Comparison of ENCODE assay signal across 1 fruit fly cellular context in genomic region chrX:17636001-17636400, dm6.
TF ChIP-seq lines count a peak whose summit lies in the region.

CG8289 (minus strand) TSS chrX:17636044.
CG5800 (plus strand) TSS chrX:17636281.

TF ChIP-seq in whole organism, embryonic, 481 proteins besides CTCF, POLR2A, EP300 and RAD21 (continued from another document and continues in another):
- peak; percentile 71 for TF ChIP-seq BEAF-32 (GFP tag; optimal IDR thresholded peaks at IDR 0.05; lab: Kevin White, UChicago)
- TF ChIP-seq Adf1 (GFP tag; IDR thresholded peaks at IDR 0.05; lab: Robert Waterston, UW) = no peak
- TF ChIP-seq sd (tag; optimal IDR thresholded peaks at IDR 0.05; lab: Kevin White, UChicago) = no peak
- TF ChIP-seq zfh1 (GFP tag; IDR thresholded peaks at IDR 0.05; lab: Robert Waterston, UW) = no peak
- no peak for TF ChIP-seq CG1602 (GFP tag; optimal IDR thresholded peaks at IDR 0.05; lab: Kevin White, UChicago)
- TF ChIP-seq ewg (GFP tag; optimal IDR thresholded peaks at IDR 0.05; lab: Kevin White, UChicago) = no peak
- peak; percentile 16; the same call in 1 of the 3 replicates for TF ChIP-seq zen2 (GFP tag; IDR thresholded peaks at IDR 0.05; lab: Robert Waterston, UW; ENCODE audit: partially characterized antibody)
- TF ChIP-seq Med (GFP tag; lab: Kevin White, UChicago) = peak; percentile 59
- no peak for TF ChIP-seq D (optimal IDR thresholded peaks at IDR 0.05; lab: Kevin White, UChicago)
- no peak for TF ChIP-seq D (GFP tag; optimal IDR thresholded peaks at IDR 0.05; lab: Kevin White, UChicago)
- TF ChIP-seq ems (GFP tag; optimal IDR thresholded peaks at IDR 0.05; lab: Kevin White, UChicago) = no peak
- no peak for TF ChIP-seq gt (GFP tag; IDR thresholded peaks at IDR 0.05; lab: Robert Waterston, UW)
- peak in 1 of 3 experiments; percentile 1 for TF ChIP-seq lola (GFP tag; optimal IDR thresholded peaks at IDR 0.05; lab: Kevin White, UChicago)
- peak; percentile 25 for TF ChIP-seq HmgZ (tag; optimal IDR thresholded peaks at IDR 0.05; lab: Kevin White, UChicago)
- TF ChIP-seq row (GFP tag; IDR thresholded peaks at IDR 0.05; lab: Robert Waterston, UW) = peak; percentile 68
- TF ChIP-seq CG2712 (tag; optimal IDR thresholded peaks at IDR 0.05; lab: Kevin White, UChicago) = peak; percentile 63
- no peak for TF ChIP-seq Poxn (GFP tag; IDR thresholded peaks at IDR 0.05; lab: Robert Waterston, UW)
- peak; percentile 4 for TF ChIP-seq tin (GFP tag; optimal IDR thresholded peaks at IDR 0.05; lab: Kevin White, UChicago)
- TF ChIP-seq CG1529 (GFP tag; optimal IDR thresholded peaks at IDR 0.05; lab: Kevin White, UChicago) = no peak
- no peak for TF ChIP-seq CG17186 (GFP tag; optimal IDR thresholded peaks at IDR 0.05; lab: Kevin White, UChicago)
- TF ChIP-seq CG11560 (tag; IDR thresholded peaks at IDR 0.05; lab: Robert Waterston, UW) = peak; percentile 92
- no peak for TF ChIP-seq tup (GFP tag; optimal IDR thresholded peaks at IDR 0.05; lab: Kevin White, UChicago)
- no peak for TF ChIP-seq Nf-YB (GFP tag; optimal IDR thresholded peaks at IDR 0.05; lab: Kevin White, UChicago)
- peak; percentile 42 for TF ChIP-seq CG18262 (tag; optimal IDR thresholded peaks at IDR 0.05; lab: Kevin White, UChicago)
- TF ChIP-seq br (optimal IDR thresholded peaks at IDR 0.05; lab: Kevin White, UChicago) = no peak
- no peak for TF ChIP-seq Tbp (GFP tag; optimal IDR thresholded peaks at IDR 0.05; lab: Kevin White, UChicago)
- TF ChIP-seq phol (tag; optimal IDR thresholded peaks at IDR 0.05; lab: Kevin White, UChicago) = peak; percentile 38
- no peak for TF ChIP-seq org-1 (GFP tag; optimal IDR thresholded peaks at IDR 0.05; lab: Kevin White, UChicago)
- TF ChIP-seq CG3065 (GFP tag; optimal IDR thresholded peaks at IDR 0.05; lab: Kevin White, UChicago) = no peak
- no peak for TF ChIP-seq CG8281 (tag; optimal IDR thresholded peaks at IDR 0.05; lab: Kevin White, UChicago)
- no peak for TF ChIP-seq Jarid2 (GFP tag; optimal IDR thresholded peaks at IDR 0.05; lab: Kevin White, UChicago)
- TF ChIP-seq croc (GFP tag; conservative IDR thresholded peaks at IDR 0.05; lab: Robert Waterston, UW) = no peak
- no peak for TF ChIP-seq h (optimal IDR thresholded peaks at IDR 0.05; lab: Kevin White, UChicago)
- no peak for TF ChIP-seq pfk (GFP tag; optimal IDR thresholded peaks at IDR 0.05; lab: Kevin White, UChicago)
- no peak for TF ChIP-seq z (GFP tag; IDR thresholded peaks at IDR 0.05; lab: Robert Waterston, UW)
- no peak for TF ChIP-seq Atf3 (GFP tag; optimal IDR thresholded peaks at IDR 0.05; lab: Kevin White, UChicago)
- no peak for TF ChIP-seq CG31224 (GFP tag; IDR thresholded peaks at IDR 0.05; lab: Robert Waterston, UW)
- TF ChIP-seq CG10267 (tag; optimal IDR thresholded peaks at IDR 0.05; lab: Kevin White, UChicago) = peak; percentile 71
- no peak for TF ChIP-seq H2.0 (GFP tag; IDR thresholded peaks at IDR 0.05; lab: Robert Waterston, UW)
- TF ChIP-seq CG18764 (GFP tag; optimal IDR thresholded peaks at IDR 0.05; lab: Kevin White, UChicago) = no peak
- no peak for TF ChIP-seq ATbp (GFP tag; optimal IDR thresholded peaks at IDR 0.05; lab: Kevin White, UChicago)
- TF ChIP-seq ro (GFP tag; IDR thresholded peaks at IDR 0.05; lab: Robert Waterston, UW) = no peak
- peak; percentile 21 for TF ChIP-seq lbe (GFP tag; optimal IDR thresholded peaks at IDR 0.05; lab: Kevin White, UChicago)
- no peak for TF ChIP-seq tgo (GFP tag; IDR thresholded peaks at IDR 0.05; lab: Robert Waterston, UW)
- 0 out of 3 replicates have a peak, but pooled peaks have one; percentile 45 for TF ChIP-seq Opbp (GFP tag; IDR thresholded peaks at IDR 0.05; lab: Robert Waterston, UW; ENCODE audit: partially characterized antibody)
- no peak for TF ChIP-seq Ada2b (GFP tag; IDR thresholded peaks at IDR 0.05; lab: Robert Waterston, UW)
- TF ChIP-seq sens (GFP tag; lab: Kevin White, UChicago) = peak; percentile 9
- no peak for TF ChIP-seq CG31365 (tag; optimal IDR thresholded peaks at IDR 0.05; lab: Kevin White, UChicago)
- TF ChIP-seq Sry-δ (GFP tag; optimal IDR thresholded peaks at IDR 0.05; lab: Kevin White, UChicago) = peak; percentile 79
- TF ChIP-seq CG2116 (GFP tag; optimal IDR thresholded peaks at IDR 0.05; lab: Kevin White, UChicago) = peak; percentile 65
- no peak for TF ChIP-seq emc (GFP tag; optimal IDR thresholded peaks at IDR 0.05; lab: Kevin White, UChicago)
- no peak for TF ChIP-seq eyg (GFP tag; optimal IDR thresholded peaks at IDR 0.05; lab: Kevin White, UChicago)
- no peak for TF ChIP-seq da (GFP tag; optimal IDR thresholded peaks at IDR 0.05; lab: Kevin White, UChicago)
- TF ChIP-seq CG4360 (GFP tag; IDR thresholded peaks at IDR 0.05; lab: Robert Waterston, UW) = no peak
- no peak for TF ChIP-seq CG30431 (GFP tag; optimal IDR thresholded peaks at IDR 0.05; lab: Kevin White, UChicago)
- no peak for TF ChIP-seq corto (GFP tag; optimal IDR thresholded peaks at IDR 0.05; lab: Kevin White, UChicago)
- no peak for TF ChIP-seq CG10462 (GFP tag; optimal IDR thresholded peaks at IDR 0.05; lab: Kevin White, UChicago)
- TF ChIP-seq ara (GFP tag; IDR thresholded peaks at IDR 0.05; lab: Robert Waterston, UW) = no peak
- TF ChIP-seq CG9817 (tag; optimal IDR thresholded peaks at IDR 0.05; lab: Kevin White, UChicago) = no peak
- TF ChIP-seq CG32767 (GFP tag; IDR thresholded peaks at IDR 0.05; lab: Robert Waterston, UW) = no peak
- TF ChIP-seq D19B (GFP tag; optimal IDR thresholded peaks at IDR 0.05; lab: Kevin White, UChicago) = no peak
- no peak for TF ChIP-seq Sox102F (GFP tag; optimal IDR thresholded peaks at IDR 0.05; lab: Kevin White, UChicago)
- peak; percentile 64 for TF ChIP-seq scrt (GFP tag; optimal IDR thresholded peaks at IDR 0.05; lab: Kevin White, UChicago)
- no peak for TF ChIP-seq ken (GFP tag; IDR thresholded peaks at IDR 0.05; lab: Robert Waterston, UW)
- peak; percentile 59 for TF ChIP-seq zf30C (GFP tag; optimal IDR thresholded peaks at IDR 0.05; lab: Kevin White, UChicago)
- 0 out of 2 replicates have a peak, but pooled peaks have one; percentile 13 for TF ChIP-seq nerfin-2 (GFP tag; IDR thresholded peaks at IDR 0.05; lab: Robert Waterston, UW; ENCODE audit: partially characterized antibody)
- no peak for TF ChIP-seq dmrt99B (tag; optimal IDR thresholded peaks at IDR 0.05; lab: Kevin White, UChicago)
- peak; percentile 47 for TF ChIP-seq Elba2 (GFP tag; optimal IDR thresholded peaks at IDR 0.05; lab: Kevin White, UChicago)
- no peak for TF ChIP-seq Antp (GFP tag; optimal IDR thresholded peaks at IDR 0.05; lab: Kevin White, UChicago)
- no peak for TF ChIP-seq Chrac-16 (GFP tag; optimal IDR thresholded peaks at IDR 0.05; lab: Kevin White, UChicago)
- TF ChIP-seq CG13624 (GFP tag; optimal IDR thresholded peaks at IDR 0.05; lab: Kevin White, UChicago) = no peak
- no peak for TF ChIP-seq ash1 (GFP tag; optimal IDR thresholded peaks at IDR 0.05; lab: Kevin White, UChicago)
- no peak for TF ChIP-seq CG11456 (GFP tag; IDR thresholded peaks at IDR 0.05; lab: Robert Waterston, UW)
- no peak for TF ChIP-seq CG42726 (GFP tag; IDR thresholded peaks at IDR 0.05; lab: Robert Waterston, UW; ENCODE audit: partially characterized antibody)
- TF ChIP-seq HLH3B (GFP tag; IDR thresholded peaks at IDR 0.05; lab: Robert Waterston, UW) = no peak
- TF ChIP-seq Dek (tag; optimal IDR thresholded peaks at IDR 0.05; lab: Kevin White, UChicago) = no peak
- TF ChIP-seq CG7745 (tag; optimal IDR thresholded peaks at IDR 0.05; lab: Kevin White, UChicago) = no peak
- TF ChIP-seq CG11398 (GFP tag; optimal IDR thresholded peaks at IDR 0.05; lab: Kevin White, UChicago) = no peak
- TF ChIP-seq CG31388 (GFP tag; optimal IDR thresholded peaks at IDR 0.05; lab: Kevin White, UChicago) = no peak
- TF ChIP-seq Dfd (GFP tag; optimal IDR thresholded peaks at IDR 0.05; lab: Kevin White, UChicago) = no peak
- TF ChIP-seq CG1233 (GFP tag; optimal IDR thresholded peaks at IDR 0.05; lab: Kevin White, UChicago) = no peak
- TF ChIP-seq nmo (GFP tag; optimal IDR thresholded peaks at IDR 0.05; lab: Kevin White, UChicago) = peak; percentile 49
- TF ChIP-seq slp2 (GFP tag; optimal IDR thresholded peaks at IDR 0.05; lab: Kevin White, UChicago) = no peak
- peak; percentile 74 for TF ChIP-seq CG9797 (GFP tag; optimal IDR thresholded peaks at IDR 0.05; lab: Kevin White, UChicago)
- no peak for TF ChIP-seq CG6175 (GFP tag; IDR thresholded peaks at IDR 0.05; lab: Robert Waterston, UW)
- TF ChIP-seq gro (GFP tag; optimal IDR thresholded peaks at IDR 0.05; lab: Kevin White, UChicago) = no peak
- TF ChIP-seq CG13894 (tag; optimal IDR thresholded peaks at IDR 0.05; lab: Kevin White, UChicago) = no peak
- TF ChIP-seq GATAe (GFP tag; conservative IDR thresholded peaks at IDR 0.05; lab: Robert Waterston, UW) = no peak
- TF ChIP-seq CG2875 (GFP tag; optimal IDR thresholded peaks at IDR 0.05; lab: Kevin White, UChicago) = no peak
- no peak for TF ChIP-seq cas (GFP tag; IDR thresholded peaks at IDR 0.05; lab: Robert Waterston, UW)
- TF ChIP-seq jing (GFP tag; optimal IDR thresholded peaks at IDR 0.05; lab: Kevin White, UChicago) = no peak
- no peak for TF ChIP-seq bigmax (GFP tag; optimal IDR thresholded peaks at IDR 0.05; lab: Kevin White, UChicago)
- TF ChIP-seq Six4 (GFP tag; optimal IDR thresholded peaks at IDR 0.05; lab: Kevin White, UChicago) = no peak
- TF ChIP-seq Dll (GFP tag; IDR thresholded peaks at IDR 0.05; lab: Robert Waterston, UW; ENCODE audit: partially characterized antibody) = peak; percentile 80
- no peak for TF ChIP-seq CG18011 (GFP tag; optimal IDR thresholded peaks at IDR 0.05; lab: Kevin White, UChicago)
- TF ChIP-seq CG16813 (GFP tag; IDR thresholded peaks at IDR 0.05; lab: Robert Waterston, UW; ENCODE audit: partially characterized antibody) = peak; percentile 56
- no peak for TF ChIP-seq CG17359 (tag; optimal IDR thresholded peaks at IDR 0.05; lab: Kevin White, UChicago)
- peak; percentile 68 for TF ChIP-seq amos (GFP tag; IDR thresholded peaks at IDR 0.05; lab: Robert Waterston, UW; ENCODE audit: partially characterized antibody)
- peak; percentile 23; the same call in 1 of the 3 replicates for TF ChIP-seq mld (GFP tag; IDR thresholded peaks at IDR 0.05; lab: Robert Waterston, UW; ENCODE audit: partially characterized antibody)
- TF ChIP-seq CG12744 (GFP tag; optimal IDR thresholded peaks at IDR 0.05; lab: Kevin White, UChicago) = no peak
- peak; percentile 17 for TF ChIP-seq CG30403 (GFP tag; optimal IDR thresholded peaks at IDR 0.05; lab: Kevin White, UChicago)
- no peak for TF ChIP-seq CG12071 (GFP tag; optimal IDR thresholded peaks at IDR 0.05; lab: Kevin White, UChicago)
- TF ChIP-seq inv (GFP tag; IDR thresholded peaks at IDR 0.05; lab: Robert Waterston, UW; ENCODE audit: partially characterized antibody) = peak; percentile 49
- TF ChIP-seq Mad (GFP tag; optimal IDR thresholded peaks at IDR 0.05; lab: Kevin White, UChicago) = no peak
- TF ChIP-seq psq (GFP tag; optimal IDR thresholded peaks at IDR 0.05; lab: Kevin White, UChicago) = no peak
- TF ChIP-seq CG10274 (GFP tag; optimal IDR thresholded peaks at IDR 0.05; lab: Kevin White, UChicago) = no peak
- TF ChIP-seq CG13775 (GFP tag; optimal IDR thresholded peaks at IDR 0.05; lab: Kevin White, UChicago) = no peak
- TF ChIP-seq CG4282 (GFP tag; optimal IDR thresholded peaks at IDR 0.05; lab: Kevin White, UChicago) = no peak
- TF ChIP-seq CG8388 (GFP tag; optimal IDR thresholded peaks at IDR 0.05; lab: Kevin White, UChicago) = no peak
- TF ChIP-seq Doc3 (GFP tag; IDR thresholded peaks at IDR 0.05; lab: Robert Waterston, UW; ENCODE audit: partially characterized antibody) = peak; percentile 61
- no peak for TF ChIP-seq Awh (GFP tag; IDR thresholded peaks at IDR 0.05; lab: Robert Waterston, UW)
- no peak for TF ChIP-seq pum (GFP tag; optimal IDR thresholded peaks at IDR 0.05; lab: Kevin White, UChicago)
- peak; percentile 65 for TF ChIP-seq CG17829 (tag; optimal IDR thresholded peaks at IDR 0.05; lab: Kevin White, UChicago)
- no peak for TF ChIP-seq exex (tag; optimal IDR thresholded peaks at IDR 0.05; lab: Kevin White, UChicago)
- no peak for TF ChIP-seq Sox100B (GFP tag; optimal IDR thresholded peaks at IDR 0.05; lab: Kevin White, UChicago)
- TF ChIP-seq CG12299 (tag; optimal IDR thresholded peaks at IDR 0.05; lab: Kevin White, UChicago) = peak; percentile 15
- TF ChIP-seq Lhr (GFP tag; optimal IDR thresholded peaks at IDR 0.05; lab: Kevin White, UChicago) = no peak
- no peak for TF ChIP-seq CG16779 (GFP tag; IDR thresholded peaks at IDR 0.05; lab: Robert Waterston, UW)
- no peak for TF ChIP-seq en (GFP tag; optimal IDR thresholded peaks at IDR 0.05; lab: Kevin White, UChicago)
- no peak for TF ChIP-seq sob (GFP tag; IDR thresholded peaks at IDR 0.05; lab: Robert Waterston, UW)
- peak; percentile 47 for TF ChIP-seq Bgb (GFP tag; IDR thresholded peaks at IDR 0.05; lab: Robert Waterston, UW; ENCODE audit: partially characterized antibody)
- TF ChIP-seq Ets97D (GFP tag; optimal IDR thresholded peaks at IDR 0.05; lab: Kevin White, UChicago) = peak; percentile 19
- TF ChIP-seq YL-1 (GFP tag; optimal IDR thresholded peaks at IDR 0.05; lab: Kevin White, UChicago) = peak; percentile 84
- TF ChIP-seq CG2129 (GFP tag; IDR thresholded peaks at IDR 0.05; lab: Robert Waterston, UW; ENCODE audit: partially characterized antibody) = peak; percentile 45; the same call in 1 of the 2 replicates
- no peak for TF ChIP-seq sim (GFP tag; IDR thresholded peaks at IDR 0.05; lab: Robert Waterston, UW)
- no peak for TF ChIP-seq nau (GFP tag; optimal IDR thresholded peaks at IDR 0.05; lab: Kevin White, UChicago)
- no peak for TF ChIP-seq Trl (optimal IDR thresholded peaks at IDR 0.05; lab: Kevin White, UChicago)
- TF ChIP-seq Trl (GFP tag; optimal IDR thresholded peaks at IDR 0.05; lab: Kevin White, UChicago) = no peak
- no peak for TF ChIP-seq CG10321 (GFP tag; IDR thresholded peaks at IDR 0.05; lab: Robert Waterston, UW)
- no peak for TF ChIP-seq sisA (GFP tag; IDR thresholded peaks at IDR 0.05; lab: Robert Waterston, UW)
- peak; percentile 20 for TF ChIP-seq CG15696 (tag; optimal IDR thresholded peaks at IDR 0.05; lab: Kevin White, UChicago)
- TF ChIP-seq Dp (GFP tag; optimal IDR thresholded peaks at IDR 0.05; lab: Kevin White, UChicago) = peak; percentile 49
- TF ChIP-seq nom (GFP tag; optimal IDR thresholded peaks at IDR 0.05; lab: Kevin White, UChicago) = no peak
- TF ChIP-seq Stat92E (GFP tag; optimal IDR thresholded peaks at IDR 0.05; lab: Kevin White, UChicago) = no peak
- TF ChIP-seq crp (GFP tag; optimal IDR thresholded peaks at IDR 0.05; lab: Kevin White, UChicago) = no peak
- TF ChIP-seq CG15073 (GFP tag; optimal IDR thresholded peaks at IDR 0.05; lab: Kevin White, UChicago) = no peak
- TF ChIP-seq grau (tag; optimal IDR thresholded peaks at IDR 0.05; lab: Kevin White, UChicago) = no peak
